Worm (Caenorhabditis elegans) whole organism, L2 larva: ENCODE results near the gene pgp-3.

Experiments
- F13H6.1 ChIP-seq: sonication (generic microtip); optimal IDR thresholded peaks from 2 replicates; lab custom pipeline; 2016; ENCODE audit warnings: missing genetic modification characterization, missing compliant biosample characterization
- lsy-2 ChIP-seq, 2 experiments: fragments of 150-350 bp in 1 of 2; sonication (generic microtip) in 1 of 2; optimal IDR thresholded peaks; 2 replicates each; lab custom pipeline; 2014 to 2017; ENCODE audit warnings: missing biosample characterization in 2 of 2, missing genetic modification characterization in 2 of 2
- unc-55 ChIP-seq: fragments of 150-350 bp; sonication (generic microtip); optimal IDR thresholded peaks from 3 replicates; lab custom pipeline; 2014; ENCODE audit warnings: missing biosample characterization, missing genetic modification reagents, missing genetic modification characterization
- unc-62 ChIP-seq: fragments of 150-350 bp; optimal IDR thresholded peaks from 2 replicates; lab custom pipeline; 2014; ENCODE audit warnings: missing biosample characterization, missing genetic modification reagents, missing genetic modification characterization

DNA sequence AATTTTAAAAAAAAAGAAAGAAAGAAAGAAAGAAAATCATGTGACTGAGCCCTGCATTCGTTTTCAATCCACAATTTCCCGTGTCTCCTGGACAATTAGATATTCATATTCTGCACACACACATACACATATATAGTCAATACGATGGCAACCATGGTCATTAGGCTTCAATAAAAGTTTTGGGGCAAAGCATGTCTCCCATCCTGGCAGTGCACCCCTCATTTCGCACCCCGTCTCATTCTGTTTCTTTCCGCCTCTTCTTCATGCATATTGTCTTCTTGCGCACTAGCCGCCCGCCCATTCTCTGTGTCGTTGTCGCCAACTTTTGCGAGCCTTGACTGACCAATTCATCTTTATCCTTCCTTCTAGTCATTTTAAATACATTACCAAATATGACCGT lies 15.7 kb downstream of the pgp-3 start:
- TF ChIP-seq unc-62 (GFP tag; lab: Kevin White, UChicago), result no peak
- no peak for TF ChIP-seq F13H6.1 (tag; lab: Kevin White, UChicago)
- TF ChIP-seq unc-55 (GFP tag; lab: Kevin White, UChicago), result no peak
- no peak for TF ChIP-seq lsy-2 (tag; optimal IDR thresholded peaks at IDR 0.05; lab: Kevin White, UChicago)
